Worm (Caenorhabditis elegans) whole organism, early embryonic: ENCODE measurements around the gene sdz-18.
"Not testable (repeated sequence)": the region's sequence is repeated elsewhere in the genome, so short reads cannot be mapped to it uniquely, and the experiment has no call there.

ENCODE experiments used
- B0310.2 ChIP-seq: sonication (generic microtip); optimal IDR thresholded peaks from 2 replicates; lab custom pipeline; 2016; ENCODE audit warnings: mild to moderate bottlenecking, missing genetic modification characterization, missing compliant biosample characterization
- F13C5.2 ChIP-seq: sonication (generic microtip); optimal IDR thresholded peaks from 2 replicates; lab custom pipeline; 2017; ENCODE audit warnings: mild to moderate bottlenecking, missing genetic modification characterization, inconsistent platforms, missing compliant biosample characterization
- aly-1 ChIP-seq: sonication (generic microtip); optimal IDR thresholded peaks from 2 replicates; lab custom pipeline; 2016; ENCODE audit warnings: missing genetic modification characterization, missing compliant biosample characterization
- ama-1 ChIP-seq: fragments of 150-350 bp; optimal IDR thresholded peaks from 2 replicates; lab custom pipeline; 2014
- ceh-13 ChIP-seq: fragments of 200-800 bp; sonication (Bioruptor generic); optimal IDR thresholded peaks from 2 replicates; lab custom pipeline; 2018; ENCODE audit warnings: mild to moderate bottlenecking, missing genetic modification characterization, missing compliant biosample characterization
- ceh-36 ChIP-seq: sonication (generic microtip); optimal IDR thresholded peaks from 2 replicates; lab custom pipeline; 2016; ENCODE audit warnings: missing genetic modification characterization, inconsistent platforms, missing compliant biosample characterization
- ets-7 ChIP-seq: sonication (generic microtip); optimal IDR thresholded peaks from 2 replicates; lab custom pipeline; 2016; ENCODE audit warnings: missing genotype, missing genetic modification characterization, missing compliant biosample characterization
- flt-1 ChIP-seq: fragments of 200-800 bp; sonication (Bioruptor generic); IDR thresholded peaks from 2 replicates; pipeline ENCODE4 v1.3.6; 2022; ENCODE audit warnings: missing genetic modification characterization, missing compliant biosample characterization
- hmbx-1 ChIP-seq: sonication (generic microtip); optimal IDR thresholded peaks from 2 replicates; lab custom pipeline; 2016; ENCODE audit warnings: mild to moderate bottlenecking, missing genetic modification characterization, missing compliant biosample characterization
- hmg-4 ChIP-seq: fragments of 200-800 bp; sonication (Bioruptor generic); optimal IDR thresholded peaks from 2 replicates; lab custom pipeline; 2018; ENCODE audit warnings: mild to moderate bottlenecking, missing genetic modification characterization, missing compliant biosample characterization
- hnd-1 ChIP-seq: sonication (generic microtip); optimal IDR thresholded peaks from 2 replicates; lab custom pipeline; 2016; ENCODE audit warnings: missing genetic modification characterization, missing compliant biosample characterization
- pes-1 ChIP-seq: fragments of 200-800 bp; sonication (Bioruptor generic); IDR thresholded peaks from 2 replicates; pipeline ENCODE4 v1.3.6; 2022; ENCODE audit warnings: missing genetic modification reagents, missing genetic modification characterization, missing compliant biosample characterization
- scrt-1 ChIP-seq: fragments of 200-800 bp; sonication (Bioruptor generic); IDR thresholded peaks from 2 replicates; pipeline ENCODE4 v1.3.6; 2022; ENCODE audit warnings: missing genetic modification characterization, missing compliant biosample characterization
- sea-1 ChIP-seq: fragments of 200-800 bp; sonication (Bioruptor generic); conservative IDR thresholded peaks from 2 replicates; pipeline ENCODE4 v1.3.6; 2022; ENCODE audit warnings: missing genetic modification characterization, missing compliant biosample characterization
- tbx-11 ChIP-seq: fragments of 200-800 bp; sonication (Bioruptor generic); IDR thresholded peaks from 2 replicates; pipeline ENCODE4 v1.3.6; 2022; ENCODE audit warnings: missing genetic modification characterization, missing compliant biosample characterization
- tbx-37 ChIP-seq: fragments of 200-800 bp; sonication (Bioruptor generic); conservative IDR thresholded peaks from 2 replicates; pipeline ENCODE4 v1.3.6; 2022; ENCODE audit warnings: missing genetic modification reagents, missing genetic modification characterization, missing compliant biosample characterization
- tra-4 ChIP-seq: sonication (generic microtip); optimal IDR thresholded peaks from 2 replicates; lab custom pipeline; 2017; ENCODE audit warnings: missing genetic modification characterization, missing compliant biosample characterization

The sdz-18 gene

ce11 chrII:1663516-1663915 lies 42.8 kb downstream of the sdz-18 start, which contains the start of gene duxl-1:
TSS of gene duxl-1 (plus strand) at chrII:1663699.
- TF ChIP-seq F13C5.2 (tag; lab: Kevin White, UChicago) (no peak), hmg-4 (GFP tag; lab: Kevin White, UChicago) (peak; percentile 16)

- TF ChIP-seq tbx-11 (GFP tag; lab: Robert Waterston, UW) (no peak), F13C5.2 (tag; lab: Kevin White, UChicago) (no peak), tbx-37 (GFP tag; lab: Robert Waterston, UW) (no peak), hmg-4 (GFP tag; lab: Kevin White, UChicago) (no peak), ceh-36 (tag; lab: Kevin White, UChicago) (no peak), hnd-1 (tag; lab: Kevin White, UChicago) (no peak), ets-7 (tag; lab: Kevin White, UChicago) (no peak), sea-1 (GFP tag; lab: Robert Waterston, UW) (no peak), aly-1 (tag; lab: Kevin White, UChicago) (no peak), ama-1 (lab: Kevin White, UChicago) (no peak)
Measured at ce11 chrII:1662881-1663280, 43.4 kb downstream of the sdz-18 start, which contains the start of gene ZC204.14. TSS of gene ZC204.14 (minus strand) at chrII:1662949.

DNA sequence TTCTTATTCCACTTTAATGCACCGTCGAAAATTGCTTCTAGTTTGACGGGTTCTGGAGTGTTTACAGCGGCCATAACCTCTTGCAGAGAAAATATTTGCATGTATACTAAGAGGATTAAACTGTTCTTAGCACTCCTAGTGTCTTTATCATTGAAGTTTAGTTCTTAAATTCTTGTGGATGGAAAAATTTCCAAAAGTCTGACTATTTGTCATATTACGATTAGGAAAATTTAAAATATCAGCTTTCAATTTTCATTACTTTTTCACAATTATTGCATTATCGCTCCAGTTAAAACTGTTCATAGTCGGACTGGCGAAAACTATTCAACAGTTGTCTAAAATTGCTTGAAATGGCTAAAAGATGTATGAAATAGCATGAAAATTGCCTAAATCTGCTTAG lies 45.4 kb downstream of the sdz-18 start, which contains the start of gene ZC204.13:
ZC204.13 (minus strand) TSS at position 101 of the 400 bp plus-strand sequence.
- not testable (repeated sequence) for TF ChIP-seq tbx-11 (GFP tag; lab: Robert Waterston, UW); hmbx-1; ceh-36 (tag; lab: Kevin White, UChicago)

DNA sequence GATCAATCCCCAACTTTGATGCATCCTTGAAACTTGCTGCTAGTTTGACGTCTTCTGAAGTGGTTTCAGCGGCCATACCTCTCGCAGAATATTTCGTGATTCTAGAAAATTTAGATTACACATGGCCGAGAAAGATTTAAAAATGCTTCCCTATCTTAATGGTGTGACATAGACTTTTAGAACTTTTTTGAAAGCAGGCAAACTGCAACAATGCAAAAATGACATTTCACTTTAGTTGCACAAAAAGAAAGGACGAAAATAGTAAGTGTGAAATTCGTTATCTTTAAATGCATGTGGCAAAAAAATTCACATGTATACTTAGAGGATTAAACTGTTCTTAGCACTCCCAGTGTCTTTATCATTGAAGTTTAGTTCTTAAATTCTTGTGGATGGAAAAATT lies 49.1 kb downstream of the sdz-18 start, which contains the start of gene ZC204.12:
ZC204.12 (minus strand) TSS at position 101 of the 400 bp plus-strand sequence.
- TF ChIP-seq ets-7 (tag; lab: Kevin White, UChicago) (no peak), ceh-36 (tag; lab: Kevin White, UChicago) (no peak), B0310.2 (tag; lab: Kevin White, UChicago) (no peak), pes-1 (GFP tag; lab: Robert Waterston, UW) (no peak), tbx-37 (GFP tag; lab: Robert Waterston, UW) (no peak), tra-4 (no peak), flt-1 (no peak), scrt-1 (no peak), tbx-11 (GFP tag; lab: Robert Waterston, UW) (no peak), aly-1 (tag; lab: Kevin White, UChicago) (no peak), sea-1 (GFP tag; lab: Robert Waterston, UW) (no peak)

- TF ChIP-seq sea-1 (GFP tag; lab: Robert Waterston, UW), result no peak
- TF ChIP-seq hmbx-1, result no peak
- no peak for TF ChIP-seq aly-1 (tag; lab: Kevin White, UChicago)
- no peak for TF ChIP-seq ama-1 (lab: Kevin White, UChicago)
- TF ChIP-seq hnd-1 (tag; lab: Kevin White, UChicago), result no peak
- TF ChIP-seq flt-1, result no peak
- TF ChIP-seq F13C5.2 (tag; lab: Kevin White, UChicago), result no peak
- no peak for TF ChIP-seq pes-1 (GFP tag; lab: Robert Waterston, UW)
- TF ChIP-seq ceh-13 (GFP tag; lab: Kevin White, UChicago), result no peak
- TF ChIP-seq B0310.2 (tag; lab: Kevin White, UChicago), result no peak
- no peak for TF ChIP-seq tbx-37 (GFP tag; lab: Robert Waterston, UW)
- TF ChIP-seq hmg-4 (GFP tag; lab: Kevin White, UChicago), result no peak
- no peak for TF ChIP-seq tbx-11 (GFP tag; lab: Robert Waterston, UW)
Measured at ce11 chrII:1654917-1655316, 51.4 kb downstream of the sdz-18 start, which contains the start of gene btb-12. TSS of gene btb-12 (plus strand) at chrII:1655217.
